Worm (Caenorhabditis elegans) whole organism, L1 larva: Measurements from ENCODE around the gene eol-1.

Experiments
- C34B4.2 ChIP-seq: sonication (generic microtip); optimal IDR thresholded peaks from 2 replicates; lab custom pipeline; 2017; ENCODE audit warnings: mild to moderate bottlenecking, missing genetic modification characterization, missing compliant biosample characterization
- F16B12.6 ChIP-seq: fragments of 150-350 bp; optimal IDR thresholded peaks from 2 replicates; lab custom pipeline; 2014; ENCODE audit warnings: missing biosample characterization, missing genetic modification characterization
- Y116A8C.19 ChIP-seq: sonication (generic microtip); optimal IDR thresholded peaks from 2 replicates; lab custom pipeline; 2016; ENCODE audit warnings: missing compliant biosample characterization, missing genetic modification characterization, borderline replicate concordance
- aha-1 ChIP-seq: fragments of 150-350 bp; optimal IDR thresholded peaks from 2 replicates; lab custom pipeline; 2014; ENCODE audit warnings: missing biosample characterization, missing genetic modification characterization
- alr-1 ChIP-seq: fragments of 200-800 bp; sonication (Bioruptor generic); optimal IDR thresholded peaks from 2 replicates; lab custom pipeline; 2018; ENCODE audit warnings: borderline replicate concordance, mild to moderate bottlenecking, missing genetic modification characterization, missing compliant biosample characterization
- aly-2 ChIP-seq: fragments of 150-350 bp; optimal IDR thresholded peaks from 2 replicates; lab custom pipeline; 2014; ENCODE audit warnings: missing biosample characterization, missing genetic modification characterization
- ama-1 ChIP-seq: fragments of 150-350 bp; optimal IDR thresholded peaks from 2 replicates; lab custom pipeline; 2014
- blmp-1 ChIP-seq: fragments of 150-350 bp; optimal IDR thresholded peaks from 2 replicates; lab custom pipeline; 2014; ENCODE audit warnings: missing biosample characterization, missing genetic modification characterization
- ceh-63 ChIP-seq: fragments of 200-800 bp; sonication (Bioruptor generic); optimal IDR thresholded peaks from 2 replicates; lab custom pipeline; 2018; ENCODE audit warnings: mild to moderate bottlenecking, missing genetic modification characterization, missing compliant biosample characterization
- ceh-8 ChIP-seq: fragments of 200-800 bp; sonication (Bioruptor generic); optimal IDR thresholded peaks from 2 replicates; lab custom pipeline; 2018; ENCODE audit warnings: mild to moderate bottlenecking, missing genetic modification characterization, moderate library complexity, missing compliant biosample characterization
- ceh-82 ChIP-seq, 3 experiments: fragments of 150-350 bp in 1 of 3; sonication (generic microtip) in 2 of 3; optimal IDR thresholded peaks; 2 replicates each; lab custom pipeline; 2014 to 2017; ENCODE audit warnings: missing biosample characterization in 3 of 3, missing genetic modification characterization in 3 of 3
- ces-1 ChIP-seq: fragments of 150-350 bp; optimal IDR thresholded peaks from 2 replicates; lab custom pipeline; 2014; ENCODE audit warnings: missing biosample characterization, missing genetic modification reagents, missing genetic modification characterization
- dpl-1 ChIP-seq, 3 experiments: fragments of 150-350 bp in 2 of 3; sonication (generic microtip) in 1 of 3; optimal IDR thresholded peaks; 2 replicates each; lab custom pipeline; 2014 to 2017; ENCODE audit warnings: missing biosample characterization in 3 of 3, missing genetic modification characterization in 3 of 3, missing genetic modification reagents in 3 of 3
- dsc-1 ChIP-seq: sonication (generic microtip); optimal IDR thresholded peaks from 2 replicates; lab custom pipeline; 2016; ENCODE audit warnings: mild to moderate bottlenecking, missing genetic modification characterization, missing compliant biosample characterization
- efl-1 ChIP-seq, 4 experiments: fragments of 150-350 bp; optimal IDR thresholded peaks in 3 of 4; peaks in 1 of 4; 1 replicate in 1 of 4; 2 replicates in 3 of 4; lab custom pipeline; 2014; ENCODE audit warnings: missing biosample characterization in 2 of 4, missing genetic modification characterization in 2 of 4, missing genetic modification reagents in 2 of 4
- efl-3 ChIP-seq: fragments of 200-800 bp; sonication (Bioruptor generic); optimal IDR thresholded peaks from 2 replicates; lab custom pipeline; 2018; ENCODE audit warnings: mild to moderate bottlenecking, missing genetic modification characterization, missing compliant biosample characterization
- ets-5 ChIP-seq: fragments of 200-800 bp; sonication (Bioruptor generic); IDR thresholded peaks from 2 replicates; pipeline ENCODE4 v1.3.6; 2022; ENCODE audit warnings: missing genetic modification characterization, missing compliant biosample characterization
- fkh-4 ChIP-seq: sonication (generic microtip); optimal IDR thresholded peaks from 2 replicates; lab custom pipeline; 2016; ENCODE audit warnings: missing compliant biosample characterization, missing genetic modification characterization, borderline replicate concordance
- fos-1 ChIP-seq: fragments of 150-350 bp; optimal IDR thresholded peaks from 2 replicates; lab custom pipeline; 2014; ENCODE audit warnings: missing biosample characterization, missing genetic modification characterization
- grh-1 ChIP-seq: fragments of 200-800 bp; sonication (Bioruptor generic); IDR thresholded peaks from 2 replicates; pipeline ENCODE4 v1.3.6; 2022; ENCODE audit warnings: missing genetic modification reagents, missing genetic modification characterization, missing compliant biosample characterization
- hlh-17 ChIP-seq: fragments of 200-800 bp; sonication (Bioruptor generic); optimal IDR thresholded peaks from 2 replicates; lab custom pipeline; 2018; ENCODE audit warnings: missing genetic modification characterization, mild to moderate bottlenecking, missing compliant biosample characterization, moderate library complexity, borderline replicate concordance
- hlh-4 ChIP-seq: sonication (generic microtip); optimal IDR thresholded peaks from 2 replicates; lab custom pipeline; 2016; ENCODE audit warnings: mild to moderate bottlenecking, missing genetic modification characterization, missing compliant biosample characterization
- irx-1 ChIP-seq: sonication (generic microtip); optimal IDR thresholded peaks from 2 replicates; lab custom pipeline; 2016; ENCODE audit warnings: missing genetic modification characterization, missing compliant biosample characterization
- isw-1 ChIP-seq: fragments of 200-800 bp; sonication (Bioruptor generic); IDR thresholded peaks from 2 replicates; pipeline ENCODE4 v1.3.6; 2022; ENCODE audit warnings: missing genetic modification characterization, missing compliant biosample characterization
- lin-13 ChIP-seq: fragments of 150-350 bp; optimal IDR thresholded peaks from 2 replicates; lab custom pipeline; 2014; ENCODE audit warnings: missing biosample characterization, missing genetic modification reagents, missing genetic modification characterization
- lin-14 ChIP-seq: fragments of 200-800 bp; sonication (Bioruptor generic); optimal IDR thresholded peaks from 2 replicates; lab custom pipeline; 2018; ENCODE audit warnings: mild to moderate bottlenecking, missing genetic modification characterization, moderate library complexity, missing compliant biosample characterization
- lin-15B ChIP-seq: fragments of 150-350 bp; sonication (generic microtip); optimal IDR thresholded peaks from 3 replicates; lab custom pipeline; 2014; ENCODE audit warnings: missing biosample characterization, missing genetic modification characterization
- lir-3 ChIP-seq: sonication (generic microtip); optimal IDR thresholded peaks from 2 replicates; lab custom pipeline; 2016; ENCODE audit warnings: mild to moderate bottlenecking, missing genetic modification characterization, moderate library complexity, missing compliant biosample characterization; ENCODE audit not compliant: poor library complexity
- lsy-2 ChIP-seq, 2 experiments: fragments of 150-350 bp; optimal IDR thresholded peaks; 2 replicates each; lab custom pipeline; 2014; ENCODE audit warnings: missing biosample characterization in 2 of 2, missing genetic modification characterization in 2 of 2
- mef-2 ChIP-seq: fragments of 150-350 bp; optimal IDR thresholded peaks from 2 replicates; lab custom pipeline; 2014; ENCODE audit warnings: missing biosample characterization, missing genetic modification characterization
- nhr-11 ChIP-seq: fragments of 150-350 bp; optimal IDR thresholded peaks from 2 replicates; lab custom pipeline; 2014; ENCODE audit warnings: missing biosample characterization, missing genetic modification characterization
- nhr-20 ChIP-seq: sonication (generic microtip); optimal IDR thresholded peaks from 2 replicates; lab custom pipeline; 2016; ENCODE audit warnings: mild to moderate bottlenecking, missing genetic modification characterization, missing compliant biosample characterization
- nhr-237 ChIP-seq: fragments of 150-350 bp; optimal IDR thresholded peaks from 2 replicates; lab custom pipeline; 2014; ENCODE audit warnings: missing biosample characterization, missing genetic modification characterization
- nhr-28 ChIP-seq: fragments of 150-350 bp; optimal IDR thresholded peaks from 2 replicates; lab custom pipeline; 2014; ENCODE audit warnings: missing biosample characterization, missing genetic modification characterization
- nhr-47 ChIP-seq: sonication (generic microtip); optimal IDR thresholded peaks from 2 replicates; lab custom pipeline; 2016; ENCODE audit warnings: mild to moderate bottlenecking, missing genetic modification characterization, moderate library complexity, missing compliant biosample characterization
- nhr-76 ChIP-seq: sonication (generic microtip); optimal IDR thresholded peaks from 2 replicates; lab custom pipeline; 2017; ENCODE audit warnings: missing biosample characterization, missing genetic modification characterization
- nhr-77 ChIP-seq: fragments of 150-350 bp; optimal IDR thresholded peaks from 2 replicates; lab custom pipeline; 2014; ENCODE audit warnings: missing biosample characterization, missing genetic modification characterization
- pag-3 ChIP-seq: sonication (generic microtip); optimal IDR thresholded peaks from 2 replicates; lab custom pipeline; 2017; ENCODE audit warnings: missing genetic modification characterization, mild to moderate bottlenecking, missing compliant biosample characterization, antibody characterized with exemption, borderline replicate concordance; ENCODE audit not compliant: insufficient read depth
- rnt-1 ChIP-seq: sonication (generic microtip); optimal IDR thresholded peaks from 2 replicates; lab custom pipeline; 2016; ENCODE audit warnings: mild to moderate bottlenecking, missing genetic modification characterization, moderate library complexity, missing compliant biosample characterization
- sup-37 ChIP-seq: fragments of 200-800 bp; sonication (Bioruptor generic); optimal IDR thresholded peaks from 2 replicates; lab custom pipeline; 2018; ENCODE audit warnings: mild to moderate bottlenecking, missing genetic modification characterization, missing compliant biosample characterization
- tbx-2 ChIP-seq: sonication (generic microtip); optimal IDR thresholded peaks from 2 replicates; lab custom pipeline; 2016; ENCODE audit warnings: missing genetic modification characterization, missing compliant biosample characterization
- tlp-1 ChIP-seq: fragments of 150-350 bp; optimal IDR thresholded peaks from 2 replicates; lab custom pipeline; 2014; ENCODE audit warnings: missing biosample characterization, missing genetic modification characterization
- unc-62 ChIP-seq: fragments of 150-350 bp; optimal IDR thresholded peaks from 2 replicates; lab custom pipeline; 2014; ENCODE audit warnings: missing biosample characterization, missing genetic modification reagents, missing genetic modification characterization
- unc-86 ChIP-seq: sonication (generic microtip); optimal IDR thresholded peaks from 2 replicates; lab custom pipeline; 2016; ENCODE audit warnings: missing genetic modification characterization, missing compliant biosample characterization
- unc-98 ChIP-seq: fragments of 200-800 bp; sonication (Bioruptor generic); IDR thresholded peaks from 2 replicates; pipeline ENCODE4 v1.3.6; 2022; ENCODE audit warnings: missing genetic modification characterization, missing compliant biosample characterization
- xbp-1 ChIP-seq: sonication (generic microtip); optimal IDR thresholded peaks from 2 replicates; lab custom pipeline; 2016; ENCODE audit warnings: missing genetic modification characterization, missing compliant biosample characterization
- zag-1 ChIP-seq: fragments of 150-350 bp; optimal IDR thresholded peaks from 2 replicates; lab custom pipeline; 2014; ENCODE audit warnings: missing biosample characterization, missing genetic modification characterization
- zip-4 ChIP-seq: fragments of 200-800 bp; sonication (Bioruptor generic); optimal IDR thresholded peaks from 2 replicates; lab custom pipeline; 2018; ENCODE audit warnings: mild to moderate bottlenecking, missing genetic modification characterization, moderate library complexity, missing compliant biosample characterization
- ztf-11 ChIP-seq, 2 experiments: sonication (generic microtip); optimal IDR thresholded peaks; 2 replicates each; lab custom pipeline; 2016 to 2017; ENCODE audit warnings: missing genetic modification characterization in 2 of 2, missing biosample characterization in 1 of 2, missing compliant biosample characterization in 1 of 2

Gene eol-1

DNA sequence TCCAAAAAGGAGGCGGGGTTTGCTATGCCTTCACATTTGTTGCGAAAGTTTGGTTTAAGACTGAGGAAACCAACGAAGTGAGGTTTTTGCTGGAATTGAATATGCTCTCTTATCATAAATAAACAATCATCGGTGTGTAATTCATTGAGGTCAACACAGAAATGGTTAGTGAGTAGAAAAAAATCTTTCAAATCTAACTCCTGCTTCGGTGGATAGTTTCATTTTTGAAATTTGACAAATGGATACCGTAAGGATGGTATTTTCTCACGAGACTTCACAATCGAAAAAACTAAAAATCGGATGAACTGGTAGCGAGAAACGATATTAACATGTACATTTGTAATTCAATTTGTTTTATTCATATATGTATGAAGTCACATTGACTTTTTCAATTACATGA lies at the start of gene eol-1:
Gene eol-1 (minus strand): TSS at position 101 of the 400 bp plus-strand sequence.
- TF ChIP-seq efl-1 (optimal IDR thresholded peaks at IDR 0.05; lab: Kevin White, UChicago) (no peak), efl-1 (GFP tag; optimal IDR thresholded peaks at IDR 0.05 in 1 of 2; lab: Kevin White, UChicago) (peak in 1 of 2 experiments; percentile 81), fkh-4 (tag; lab: Kevin White, UChicago) (no peak)
- TF ChIP-seq, all 84 proteins: peak for 1

DNA sequence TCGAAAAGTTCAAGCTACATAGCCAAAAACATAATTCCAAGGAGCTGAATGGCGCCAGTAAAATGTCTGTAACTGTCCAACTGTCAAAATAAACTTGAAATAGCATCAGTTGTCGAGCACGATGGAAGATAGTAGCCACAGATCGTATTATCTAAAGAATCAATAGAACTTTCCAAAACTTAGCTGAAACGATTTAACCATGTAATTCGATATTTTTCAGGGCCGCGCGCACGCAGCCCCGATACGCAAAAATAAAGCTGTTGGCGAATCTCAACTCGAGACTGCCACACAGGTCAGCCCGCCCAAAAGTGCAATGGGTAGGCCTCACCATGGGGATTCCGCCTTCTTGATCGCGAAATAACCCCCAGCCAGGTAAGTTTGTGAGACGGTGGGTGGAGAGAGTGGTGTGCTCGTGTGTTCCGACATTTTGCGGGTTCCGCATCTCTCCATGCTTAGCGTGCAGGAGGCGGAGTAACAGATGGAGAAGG lies 47.6 kb upstream of the eol-1 start:
- no peak for TF ChIP-seq ceh-63
- peak; percentile 46 for TF ChIP-seq fos-1
- no peak for TF ChIP-seq lin-15B (tag; lab: Kevin White, UChicago)
- TF ChIP-seq aly-2 (tag; lab: Kevin White, UChicago): peak; percentile 18
- no peak for TF ChIP-seq C34B4.2 (tag; lab: Kevin White, UChicago)
- TF ChIP-seq grh-1: peak; percentile 72
- TF ChIP-seq nhr-47 (tag; lab: Kevin White, UChicago): peak; percentile 80
- peak; percentile 9 for TF ChIP-seq tbx-2 (tag; lab: Kevin White, UChicago)
- TF ChIP-seq nhr-77: no peak
- TF ChIP-seq efl-3 (GFP tag; lab: Kevin White, UChicago): no peak
- no peak for TF ChIP-seq nhr-76 (tag; lab: Kevin White, UChicago)
- TF ChIP-seq ztf-11 (tag; optimal IDR thresholded peaks at IDR 0.05; lab: Kevin White, UChicago): peak in 1 of 2 experiments; percentile 57
- no peak for TF ChIP-seq hlh-17 (GFP tag; lab: Kevin White, UChicago)
- TF ChIP-seq lin-14 (GFP tag; lab: Kevin White, UChicago): no peak
- peak; percentile 71 for TF ChIP-seq ama-1 (lab: Kevin White, UChicago)
- TF ChIP-seq unc-62 (GFP tag; lab: Kevin White, UChicago): no peak
- TF ChIP-seq ces-1 (GFP tag; lab: Kevin White, UChicago): no peak
- no peak for TF ChIP-seq nhr-11 (tag; lab: Kevin White, UChicago)
- TF ChIP-seq mef-2 (tag; lab: Kevin White, UChicago): no peak
- TF ChIP-seq zip-4 (GFP tag; lab: Kevin White, UChicago): peak; percentile 33
- peak; percentile 69 for TF ChIP-seq nhr-20 (tag; lab: Kevin White, UChicago)
- TF ChIP-seq hlh-4: no peak
- TF ChIP-seq blmp-1 (tag; lab: Kevin White, UChicago): no peak
- no peak for TF ChIP-seq aha-1 (tag; lab: Kevin White, UChicago)
- TF ChIP-seq tlp-1 (tag; lab: Kevin White, UChicago): no peak
- no peak for TF ChIP-seq nhr-28
- no peak for TF ChIP-seq dpl-1 (GFP tag; optimal IDR thresholded peaks at IDR 0.05; lab: Kevin White, UChicago)
- no peak for TF ChIP-seq lir-3
- peak; percentile 22; the same call in 1 of the 2 replicates for TF ChIP-seq isw-1 (GFP tag; lab: Robert Waterston, UW)
- TF ChIP-seq lin-13: no peak
- TF ChIP-seq efl-1 (optimal IDR thresholded peaks at IDR 0.05; lab: Kevin White, UChicago): peak; percentile 10 to 48
- TF ChIP-seq efl-1 (GFP tag; optimal IDR thresholded peaks at IDR 0.05 in 1 of 2; lab: Kevin White, UChicago): peak in 1 of 2 experiments; percentile 92
- TF ChIP-seq pag-3 (tag; lab: Kevin White, UChicago): no peak
- TF ChIP-seq zag-1 (tag; lab: Kevin White, UChicago): no peak
- TF ChIP-seq unc-86: no peak
- TF ChIP-seq lsy-2 (tag; optimal IDR thresholded peaks at IDR 0.05; lab: Kevin White, UChicago): no peak
- no peak for TF ChIP-seq alr-1
- no peak for TF ChIP-seq ceh-82 (tag; optimal IDR thresholded peaks at IDR 0.05; lab: Kevin White, UChicago)
- peak; percentile 29 for TF ChIP-seq irx-1 (tag; lab: Kevin White, UChicago)
- no peak for TF ChIP-seq nhr-237 (tag; lab: Kevin White, UChicago)
- TF ChIP-seq dsc-1 (tag; lab: Kevin White, UChicago): no peak
- TF ChIP-seq ets-5 (GFP tag; lab: Robert Waterston, UW): 0 out of 2 replicates have a peak, but pooled peaks have one; percentile 44
- TF ChIP-seq Y116A8C.19: no peak
- TF ChIP-seq F16B12.6 (tag; lab: Kevin White, UChicago): no peak
- TF ChIP-seq xbp-1 (tag; lab: Kevin White, UChicago): peak; percentile 21
- TF ChIP-seq sup-37 (GFP tag; lab: Kevin White, UChicago): peak; percentile 9
- TF ChIP-seq ceh-8 (GFP tag; lab: Kevin White, UChicago): no peak
- TF ChIP-seq unc-98: no peak
- peak; percentile 81 for TF ChIP-seq rnt-1 (tag; lab: Kevin White, UChicago)
